Fruit fly (Drosophila melanogaster): ENCODE measurements around the gene CG4789.

The CG4789 gene

dm6 chrX:16839033-16839432, 38.3 kb downstream of the CG4789 start:
- no peak for TF ChIP-seq her (GFP tag; optimal IDR thresholded peaks at IDR 0.05)
- TF ChIP-seq CG18476 (GFP tag; optimal IDR thresholded peaks at IDR 0.05), result no peak
- TF ChIP-seq CG1603 (tag; optimal IDR thresholded peaks at IDR 0.05), result peak; percentile 2
- no peak for TF ChIP-seq bigmax (GFP tag; optimal IDR thresholded peaks at IDR 0.05)
- TF ChIP-seq Eip74EF (GFP tag; optimal IDR thresholded peaks at IDR 0.05), result no peak
- no peak for TF ChIP-seq CG12236 (GFP tag; optimal IDR thresholded peaks at IDR 0.05)
- TF ChIP-seq bcd (GFP tag; optimal IDR thresholded peaks at IDR 0.05), result no peak
- TF ChIP-seq CG8478 (optimal IDR thresholded peaks at IDR 0.05), result no peak
- no peak for TF ChIP-seq CG7372 (GFP tag; IDR thresholded peaks at IDR 0.05)
- no peak for TF ChIP-seq NfI (GFP tag; optimal IDR thresholded peaks at IDR 0.05)
- no peak for TF ChIP-seq Atf6 (GFP tag; IDR thresholded peaks at IDR 0.05)
- TF ChIP-seq dimm (GFP tag; IDR thresholded peaks at IDR 0.05), result no peak
- peak; percentile 41 for TF ChIP-seq CTCF (GFP tag; optimal IDR thresholded peaks at IDR 0.05)
- TF ChIP-seq insv (GFP tag; optimal IDR thresholded peaks at IDR 0.05), result peak in 1 of 2 experiments; percentile 69
- TF ChIP-seq hkb (optimal IDR thresholded peaks at IDR 0.05), result no peak
- 0 out of 2 replicates have a peak, but pooled peaks have one; percentile 19 for TF ChIP-seq hkb (GFP tag; IDR thresholded peaks at IDR 0.05)
- TF ChIP-seq NC2β (GFP tag; optimal IDR thresholded peaks at IDR 0.05), result no peak
- no peak for TF ChIP-seq ttk (GFP tag; IDR thresholded peaks at IDR 0.05)
- no peak for TF ChIP-seq CG1529 (GFP tag; optimal IDR thresholded peaks at IDR 0.05)
- TF ChIP-seq kni (GFP tag; optimal IDR thresholded peaks at IDR 0.05), result no peak
- TF ChIP-seq CG18599 (GFP tag; optimal IDR thresholded peaks at IDR 0.05), result no peak
- TF ChIP-seq CG6765 (GFP tag; optimal IDR thresholded peaks at IDR 0.05), result no peak
- no peak for TF ChIP-seq CkIIα-i1 (GFP tag; IDR thresholded peaks at IDR 0.05)
- no peak for TF ChIP-seq dati (GFP tag; IDR thresholded peaks at IDR 0.05)
- TF ChIP-seq cg (GFP tag; optimal IDR thresholded peaks at IDR 0.05), result peak; percentile 47
- no peak for TF ChIP-seq CG4820 (GFP tag; optimal IDR thresholded peaks at IDR 0.05)
- no peak for TF ChIP-seq croc (GFP tag; conservative IDR thresholded peaks at IDR 0.05)
- TF ChIP-seq Bgb (GFP tag; IDR thresholded peaks at IDR 0.05; ENCODE audit: partially characterized antibody), result no peak
- TF ChIP-seq CG30020 (tag; optimal IDR thresholded peaks at IDR 0.05), result no peak
- peak; percentile 28 for TF ChIP-seq zen (tag; optimal IDR thresholded peaks at IDR 0.05)
- TF ChIP-seq br (optimal IDR thresholded peaks at IDR 0.05), result no peak
- no peak for TF ChIP-seq Optix (GFP tag; IDR thresholded peaks at IDR 0.05)
- no peak for TF ChIP-seq dmrt11E (tag; optimal IDR thresholded peaks at IDR 0.05)
- peak; percentile 36 for TF ChIP-seq gem (tag; optimal IDR thresholded peaks at IDR 0.05)
- TF ChIP-seq CG7271 (tag; optimal IDR thresholded peaks at IDR 0.05), result no peak
- peak; percentile 27 for TF ChIP-seq nom (GFP tag; optimal IDR thresholded peaks at IDR 0.05)
- TF ChIP-seq sr (GFP tag; IDR thresholded peaks at IDR 0.05), result no peak
- no peak for TF ChIP-seq dm (GFP tag; optimal IDR thresholded peaks at IDR 0.05)
- TF ChIP-seq slou (GFP tag; optimal IDR thresholded peaks at IDR 0.05), result no peak
- no peak for TF ChIP-seq Max (GFP tag; optimal IDR thresholded peaks at IDR 0.05)
- TF ChIP-seq chif (GFP tag; optimal IDR thresholded peaks at IDR 0.05), result no peak
- TF ChIP-seq CG10147 (GFP tag; optimal IDR thresholded peaks at IDR 0.05), result no peak
- TF ChIP-seq Oli (tag; optimal IDR thresholded peaks at IDR 0.05), result peak; percentile 1
- no peak for TF ChIP-seq Abd-B (GFP tag; optimal IDR thresholded peaks at IDR 0.05)
- TF ChIP-seq CG2678 (tag; optimal IDR thresholded peaks at IDR 0.05), result no peak
- TF ChIP-seq Elba2 (GFP tag; optimal IDR thresholded peaks at IDR 0.05), result peak; percentile 57

Measured in whole organism, embryonic.